Worm (Caenorhabditis elegans) whole organism, L4 larva: ENCODE data around the gene top-3.

ENCODE experiments used
- F37D6.2 ChIP-seq: sonication (generic microtip); optimal IDR thresholded peaks from 2 replicates; lab custom pipeline; 2016; ENCODE audit warnings: mild to moderate bottlenecking, missing genetic modification characterization, missing compliant biosample characterization
- F44E2.7 ChIP-seq: fragments of 200-800 bp; sonication (Bioruptor generic); IDR thresholded peaks from 2 replicates; pipeline ENCODE4 v2.1.2; 2022; ENCODE audit warnings: missing genetic modification characterization, missing compliant biosample characterization
- F49E8.2 ChIP-seq: sonication (generic microtip); optimal IDR thresholded peaks from 2 replicates; lab custom pipeline; 2016; ENCODE audit warnings: missing compliant biosample characterization, mild to moderate bottlenecking, missing genetic modification characterization, borderline replicate concordance
- R02D3.7 ChIP-seq: fragments of 150-350 bp; sonication (generic microtip); optimal IDR thresholded peaks from 3 replicates; lab custom pipeline; 2014; ENCODE audit warnings: missing biosample characterization, missing genetic modification characterization
- T26A8.4 ChIP-seq: fragments of 200-800 bp; sonication (Bioruptor generic); IDR thresholded peaks from 2 replicates; pipeline ENCODE4 v1.3.6; 2022; ENCODE audit warnings: missing genetic modification characterization, missing compliant biosample characterization
- Y5F2A.4 ChIP-seq: fragments of 200-800 bp; sonication (Bioruptor generic); optimal IDR thresholded peaks from 2 replicates; lab custom pipeline; 2018; ENCODE audit warnings: mild to moderate bottlenecking, missing genetic modification characterization, missing compliant biosample characterization
- Y75B8A.6 ChIP-seq: fragments of 200-800 bp; sonication (Bioruptor generic); IDR thresholded peaks from 2 replicates; pipeline ENCODE4 v1.3.6; 2022; ENCODE audit warnings: missing genetic modification reagents, missing genetic modification characterization, missing compliant biosample characterization
- aha-1 ChIP-seq: fragments of 150-350 bp; peaks from one replicate; lab custom pipeline; 2014; ENCODE audit warnings: missing biosample characterization, missing genetic modification characterization
- ceh-20 ChIP-seq: fragments of 200-800 bp; sonication (Bioruptor generic); IDR thresholded peaks from 2 replicates; pipeline ENCODE4 v1.3.6; 2022; ENCODE audit warnings: missing genetic modification reagents, missing genetic modification characterization, missing compliant biosample characterization
- ceh-32 ChIP-seq: sonication (generic microtip); optimal IDR thresholded peaks from 2 replicates; lab custom pipeline; 2016; ENCODE audit warnings: mild to moderate bottlenecking, missing genetic modification characterization, missing compliant biosample characterization; ENCODE audit not compliant: poor library complexity
- ceh-44 ChIP-seq: fragments of 200-800 bp; sonication (Bioruptor generic); IDR thresholded peaks from 2 replicates; pipeline ENCODE4 v1.3.6; 2022; ENCODE audit warnings: missing genetic modification reagents, missing genetic modification characterization, missing compliant biosample characterization
- ces-1 ChIP-seq: fragments of 150-350 bp; sonication (generic microtip); optimal IDR thresholded peaks from 4 replicates; lab custom pipeline; 2014; ENCODE audit warnings: missing biosample characterization, missing genetic modification reagents, missing genetic modification characterization
- ctbp-1 ChIP-seq: fragments of 200-800 bp; sonication (Bioruptor generic); IDR thresholded peaks from 2 replicates; pipeline ENCODE4 v1.3.6; 2022; ENCODE audit warnings: missing genetic modification reagents, missing genetic modification characterization, missing compliant biosample characterization
- daf-16 ChIP-seq, 3 experiments: sonication (generic microtip); optimal IDR thresholded peaks; 2 replicates each; lab custom pipeline; 2016 to 2017; ENCODE audit warnings: missing genetic modification characterization in 3 of 3, missing genetic modification reagents in 3 of 3, mild to moderate bottlenecking in 2 of 3, missing compliant biosample characterization in 2 of 3, missing biosample characterization in 1 of 3, moderate library complexity in 1 of 3
- dve-1 ChIP-seq: sonication (generic microtip); optimal IDR thresholded peaks from 2 replicates; lab custom pipeline; 2017; ENCODE audit warnings: antibody characterized with exemption, mild to moderate bottlenecking, missing genetic modification characterization, missing compliant biosample characterization; ENCODE audit not compliant: insufficient read depth
- egl-27 ChIP-seq: sonication (generic microtip); optimal IDR thresholded peaks from 3 replicates; lab custom pipeline; 2017; ENCODE audit warnings: missing biosample characterization, missing genetic modification reagents, missing genetic modification characterization
- fos-1 ChIP-seq: fragments of 150-350 bp; optimal IDR thresholded peaks from 2 replicates; lab custom pipeline; 2014; ENCODE audit warnings: missing biosample characterization, missing genetic modification characterization
- gei-8 ChIP-seq: fragments of 200-800 bp; sonication (Bioruptor generic); optimal IDR thresholded peaks from 2 replicates; lab custom pipeline; 2018; ENCODE audit warnings: mild to moderate bottlenecking, missing genetic modification characterization, missing compliant biosample characterization
- hlh-11 ChIP-seq: fragments of 200-800 bp; sonication (Bioruptor generic); optimal IDR thresholded peaks from 2 replicates; lab custom pipeline; 2018; ENCODE audit warnings: mild to moderate bottlenecking, missing genetic modification characterization, missing compliant biosample characterization
- hlh-30 ChIP-seq: sonication (generic microtip); optimal IDR thresholded peaks from 2 replicates; lab custom pipeline; 2017; ENCODE audit warnings: antibody characterized with exemption, mild to moderate bottlenecking, missing genetic modification characterization, missing compliant biosample characterization; ENCODE audit not compliant: insufficient read depth
- lin-13 ChIP-seq: fragments of 150-350 bp; optimal IDR thresholded peaks from 2 replicates; lab custom pipeline; 2014; ENCODE audit warnings: missing biosample characterization, missing genetic modification reagents, missing genetic modification characterization
- lin-39 ChIP-seq: fragments of 150-350 bp; optimal IDR thresholded peaks from 2 replicates; lab custom pipeline; 2014; ENCODE audit warnings: missing biosample characterization, missing genetic modification reagents, missing genetic modification characterization
- lir-3 ChIP-seq: sonication (generic microtip); optimal IDR thresholded peaks from 2 replicates; lab custom pipeline; 2016; ENCODE audit warnings: mild to moderate bottlenecking, missing genetic modification characterization, missing compliant biosample characterization
- lsy-2 ChIP-seq, 2 experiments: fragments of 150-350 bp in 1 of 2; sonication (generic microtip) in 1 of 2; optimal IDR thresholded peaks; 2 replicates each; lab custom pipeline; 2014 to 2017; ENCODE audit warnings: missing biosample characterization in 2 of 2, missing genetic modification characterization in 2 of 2
- mdl-1 ChIP-seq, 2 experiments: fragments of 150-350 bp in 1 of 2; sonication (generic microtip) in 1 of 2; optimal IDR thresholded peaks; 2 replicates each; lab custom pipeline; 2014 to 2017; ENCODE audit warnings: missing biosample characterization in 2 of 2, missing genetic modification characterization in 2 of 2
- mdt-29 ChIP-seq: fragments of 200-800 bp; sonication (Bioruptor generic); IDR thresholded peaks from 2 replicates; pipeline ENCODE4 v1.3.6; 2022; ENCODE audit warnings: missing genetic modification reagents, missing genetic modification characterization, missing compliant biosample characterization
- mes-2 ChIP-seq: sonication (generic microtip); optimal IDR thresholded peaks from 2 replicates; lab custom pipeline; 2016; ENCODE audit warnings: missing genotype, mild to moderate bottlenecking, missing genetic modification characterization, missing compliant biosample characterization; ENCODE audit not compliant: poor library complexity, severe bottlenecking
- mxl-3 ChIP-seq: fragments of 200-800 bp; sonication (Bioruptor generic); optimal IDR thresholded peaks from 2 replicates; lab custom pipeline; 2018; ENCODE audit warnings: mild to moderate bottlenecking, missing genetic modification characterization, missing compliant biosample characterization
- nhr-25 ChIP-seq: sonication (generic microtip); optimal IDR thresholded peaks from 2 replicates; lab custom pipeline; 2017; ENCODE audit warnings: missing genetic modification characterization, mild to moderate bottlenecking, missing compliant biosample characterization, antibody characterized with exemption, moderate library complexity, borderline replicate concordance; ENCODE audit not compliant: insufficient read depth
- nhr-76 ChIP-seq: fragments of 150-350 bp; optimal IDR thresholded peaks from 2 replicates; lab custom pipeline; 2014; ENCODE audit warnings: missing biosample characterization, missing genetic modification characterization
- pha-4 ChIP-seq, 2 experiments: fragments of 150-350 bp in 1 of 2; fragments of 200-800 bp in 1 of 2; sonication (Bioruptor generic) in 1 of 2; IDR thresholded peaks in 1 of 2; optimal IDR thresholded peaks in 1 of 2; 2 replicates each; pipeline versions ENCODE4 v1.3.6 to Lab custom; 2014 to 2022; ENCODE audit warnings: missing genetic modification characterization in 2 of 2, missing genetic modification reagents in 2 of 2, missing biosample characterization in 1 of 2, missing compliant biosample characterization in 1 of 2
- php-3 ChIP-seq: fragments of 200-800 bp; sonication (Bioruptor generic); IDR thresholded peaks from 2 replicates; pipeline ENCODE4 v1.3.6; 2022; ENCODE audit warnings: missing genetic modification reagents, missing genetic modification characterization, missing compliant biosample characterization
- pqm-1 ChIP-seq: sonication (generic microtip); optimal IDR thresholded peaks from 2 replicates; lab custom pipeline; 2017; ENCODE audit warnings: missing biosample characterization, missing genetic modification characterization
- rbr-2 ChIP-seq: sonication (generic microtip); optimal IDR thresholded peaks from 2 replicates; lab custom pipeline; 2016; ENCODE audit warnings: missing genotype, missing genetic modification characterization, missing compliant biosample characterization
- saeg-2 ChIP-seq: fragments of 200-800 bp; sonication (Bioruptor generic); IDR thresholded peaks from 2 replicates; pipeline ENCODE4 v1.3.6; 2022; ENCODE audit warnings: missing genetic modification reagents, missing genetic modification characterization, missing compliant biosample characterization
- sdz-12 ChIP-seq: fragments of 200-800 bp; sonication (Bioruptor generic); optimal IDR thresholded peaks from 2 replicates; lab custom pipeline; 2018; ENCODE audit warnings: mild to moderate bottlenecking, missing genetic modification characterization, missing compliant biosample characterization
- set-16 ChIP-seq: fragments of 200-800 bp; sonication (Bioruptor generic); IDR thresholded peaks from 2 replicates; pipeline ENCODE4 v1.3.6; 2022; ENCODE audit warnings: missing genetic modification reagents, missing genetic modification characterization, missing compliant biosample characterization
- spr-1 ChIP-seq: sonication (generic microtip); optimal IDR thresholded peaks from 2 replicates; lab custom pipeline; 2016; ENCODE audit warnings: mild to moderate bottlenecking, missing genetic modification characterization, missing compliant biosample characterization
- spr-3 ChIP-seq: fragments of 200-800 bp; sonication (Bioruptor generic); optimal IDR thresholded peaks from 2 replicates; lab custom pipeline; 2018; ENCODE audit warnings: mild to moderate bottlenecking, missing genetic modification characterization, missing compliant biosample characterization
- tra-1 ChIP-seq: fragments of 200-800 bp; sonication (Bioruptor generic); IDR thresholded peaks from 2 replicates; pipeline ENCODE4 v1.3.6; 2022; ENCODE audit warnings: missing genetic modification reagents, missing genetic modification characterization, missing compliant biosample characterization
- unc-130 ChIP-seq: sonication (generic microtip); optimal IDR thresholded peaks from 2 replicates; lab custom pipeline; 2016; ENCODE audit warnings: missing genetic modification reagents, missing genetic modification characterization, missing compliant biosample characterization
- unc-62 ChIP-seq, 3 experiments: fragments of 150-350 bp in 1 of 3; sonication (generic microtip); optimal IDR thresholded peaks in 2 of 3; peaks in 1 of 3; 1 replicate in 1 of 3; 2 replicates in 2 of 3; lab custom pipeline; 2014 to 2017; ENCODE audit warnings: missing biosample characterization in 3 of 3, missing genetic modification characterization in 3 of 3, missing genetic modification reagents in 3 of 3, missing genotype in 1 of 3
- vab-7 ChIP-seq: fragments of 200-800 bp; sonication (Bioruptor generic); IDR thresholded peaks from 2 replicates; pipeline ENCODE4 v1.3.6; 2022; ENCODE audit warnings: missing genetic modification reagents, missing genetic modification characterization, missing compliant biosample characterization
- zfp-2 ChIP-seq: sonication (generic microtip); optimal IDR thresholded peaks from 2 replicates; lab custom pipeline; 2016; ENCODE audit warnings: mild to moderate bottlenecking, missing genetic modification characterization, missing compliant biosample characterization

The top-3 gene

DNA sequence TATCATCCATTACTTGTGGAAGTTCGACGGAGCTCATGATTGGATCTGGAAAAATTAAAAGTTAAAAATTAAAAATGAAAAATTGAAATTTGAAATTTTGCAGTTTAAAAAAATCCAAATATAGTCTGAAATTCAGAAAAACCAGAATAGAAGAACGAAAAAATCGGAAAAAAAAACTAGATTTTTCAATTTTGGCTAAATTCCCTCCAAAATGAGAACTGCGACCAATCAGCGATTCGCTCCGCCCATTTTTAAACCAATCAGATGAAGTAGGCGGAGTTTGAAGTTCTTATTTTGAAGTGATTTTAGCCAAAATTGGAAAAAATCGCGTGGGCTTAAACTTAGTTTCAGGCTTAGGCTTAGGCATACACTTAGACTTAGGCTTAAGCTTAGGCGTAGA lies 13.0 kb downstream of the top-3 start, which contains the start of gene Y56A3A.7:
TSS of gene Y56A3A.7 (minus strand) at position 47 of the 400 bp plus-strand sequence.
- TF ChIP-seq egl-27 (tag; lab: Kevin White, UChicago) (no peak), lin-39 (no peak), aha-1 (peak; percentile 53), mdl-1 (tag; optimal IDR thresholded peaks at IDR 0.05; lab: Kevin White, UChicago) (no peak)

DNA sequence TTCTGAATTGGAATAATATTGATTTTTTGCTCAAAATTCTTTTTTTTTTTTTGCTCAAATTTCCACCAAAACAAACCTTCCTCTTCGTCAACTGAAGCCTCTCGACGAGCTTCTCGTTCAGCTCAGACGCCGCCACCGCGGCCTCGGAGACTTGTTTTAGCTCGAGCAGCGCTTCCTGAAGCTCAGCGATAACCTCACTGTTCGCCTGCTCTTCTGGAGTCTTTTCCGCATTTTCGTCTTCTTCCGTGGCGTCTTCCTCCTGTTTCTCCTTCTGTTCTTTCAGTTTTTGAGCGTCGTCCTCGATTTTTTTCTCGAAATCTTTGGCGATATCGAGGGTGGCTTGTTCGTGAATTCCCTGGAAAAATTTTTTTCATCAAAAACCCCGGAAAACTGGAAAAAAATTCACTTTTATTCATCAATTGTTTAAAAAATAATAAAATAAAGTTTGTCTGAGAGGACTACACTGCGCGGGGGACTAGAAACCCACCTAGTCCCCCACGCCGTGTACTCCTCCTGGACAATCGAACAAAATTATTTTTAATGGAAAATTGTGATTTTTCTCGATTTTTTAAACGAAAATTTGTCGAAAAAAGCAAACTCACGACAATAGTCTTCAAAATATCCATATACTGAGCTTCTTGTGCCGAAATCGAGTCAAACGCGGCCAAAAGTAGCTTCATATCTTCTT lies 13.8 kb downstream of the top-3 start:
- TF ChIP-seq unc-62 (GFP tag; optimal IDR thresholded peaks at IDR 0.05 in 1 of 2; lab: Kevin White, UChicago), result no peak
- TF ChIP-seq unc-62 (tag; optimal IDR thresholded peaks at IDR 0.05; lab: Kevin White, UChicago), result no peak
- peak; percentile 79 for TF ChIP-seq F49E8.2 (tag; lab: Kevin White, UChicago)
- TF ChIP-seq ctbp-1 (GFP tag; lab: Robert Waterston, UW), result peak; percentile 61; the same call in 1 of the 2 replicates
- TF ChIP-seq Y5F2A.4 (GFP tag; lab: Kevin White, UChicago), result no peak
- TF ChIP-seq mdt-29 (GFP tag; lab: Robert Waterston, UW), result peak; percentile 52; the same call in 1 of the 2 replicates
- peak; percentile 24 for TF ChIP-seq lin-13
- peak; percentile 66 for TF ChIP-seq set-16 (GFP tag; lab: Robert Waterston, UW)
- TF ChIP-seq F37D6.2, result peak; percentile 71
- TF ChIP-seq lir-3 (tag; lab: Kevin White, UChicago), result peak; percentile 41
- TF ChIP-seq rbr-2, result peak; percentile 73
- peak; percentile 54; the same call in 1 of the 2 replicates for TF ChIP-seq pha-4 (GFP tag; IDR thresholded peaks at IDR 0.05; lab: Robert Waterston, UW)
- TF ChIP-seq pha-4 (tag; optimal IDR thresholded peaks at IDR 0.05; lab: Kevin White, UChicago), result no peak
- no peak for TF ChIP-seq php-3 (GFP tag; lab: Robert Waterston, UW)
- peak; percentile 62 for TF ChIP-seq spr-3 (GFP tag; lab: Kevin White, UChicago)
- peak; percentile 100 for TF ChIP-seq mes-2 (tag; lab: Kevin White, UChicago)
- TF ChIP-seq zfp-2 (tag; lab: Kevin White, UChicago), result peak; percentile 13
- TF ChIP-seq tra-1 (GFP tag; lab: Robert Waterston, UW), result peak; percentile 85; the same call in 1 of the 2 replicates
- no peak for TF ChIP-seq nhr-76 (tag; lab: Kevin White, UChicago)
- TF ChIP-seq ceh-32 (tag; lab: Kevin White, UChicago), result peak; percentile 28
- no peak for TF ChIP-seq Y75B8A.6 (GFP tag; lab: Robert Waterston, UW)
- TF ChIP-seq hlh-11 (tag; lab: Kevin White, UChicago), result peak; percentile 51
- TF ChIP-seq F44E2.7 (GFP tag; lab: Robert Waterston, UW), result no peak
- peak; percentile 75 for TF ChIP-seq ceh-20 (GFP tag; lab: Robert Waterston, UW)
- no peak for TF ChIP-seq saeg-2 (GFP tag; lab: Robert Waterston, UW)
- TF ChIP-seq nhr-25 (tag; lab: Kevin White, UChicago), result no peak
- no peak for TF ChIP-seq R02D3.7 (tag; lab: Kevin White, UChicago)
- TF ChIP-seq vab-7 (GFP tag; lab: Robert Waterston, UW), result 0 out of 2 replicates have a peak, but pooled peaks have one; percentile 31
- TF ChIP-seq mxl-3 (GFP tag; lab: Kevin White, UChicago), result no peak
- TF ChIP-seq aha-1, result peak; percentile 72
- TF ChIP-seq spr-1 (tag; lab: Kevin White, UChicago), result peak; percentile 13
- peak; percentile 33 for TF ChIP-seq dve-1 (tag; lab: Kevin White, UChicago)
- no peak for TF ChIP-seq ces-1 (GFP tag; lab: Kevin White, UChicago)
- peak; percentile 7 for TF ChIP-seq gei-8 (GFP tag; lab: Kevin White, UChicago)
- TF ChIP-seq unc-130, result peak; percentile 93
- TF ChIP-seq pqm-1 (tag; lab: Kevin White, UChicago), result no peak
- peak; percentile 66 for TF ChIP-seq sdz-12
- TF ChIP-seq lsy-2 (tag; optimal IDR thresholded peaks at IDR 0.05; lab: Kevin White, UChicago), result peak in 1 of 2 experiments; percentile 93
- TF ChIP-seq fos-1 (tag; lab: Kevin White, UChicago), result no peak
- no peak for TF ChIP-seq ceh-44 (GFP tag; lab: Robert Waterston, UW)
- TF ChIP-seq daf-16 (GFP tag; optimal IDR thresholded peaks at IDR 0.05; lab: Kevin White, UChicago), result peak in 1 of 2 experiments; percentile 54
- no peak for TF ChIP-seq daf-16 (tag; optimal IDR thresholded peaks at IDR 0.05; lab: Kevin White, UChicago)
- TF ChIP-seq hlh-30 (tag; lab: Kevin White, UChicago), result peak; percentile 52
- TF ChIP-seq T26A8.4 (GFP tag; lab: Robert Waterston, UW), result 0 out of 2 replicates have a peak, but pooled peaks have one; percentile 53
